Fruit fly (Drosophila melanogaster): ENCODE measurements around the gene CG33286.

dm6 chr3L:20932556-20932955 lies 41.9 kb downstream of the CG33286 start:
- TF ChIP-seq psq (optimal IDR thresholded peaks at IDR 0.05) (no peak), usp (GFP tag; optimal IDR thresholded peaks at IDR 0.05) (no peak), CG8478 (optimal IDR thresholded peaks at IDR 0.05) (no peak), Dll (optimal IDR thresholded peaks at IDR 0.05) (no peak)

All from whole organism.